Worm (Caenorhabditis elegans): ENCODE results near the gene mrpl-20.

Gene mrpl-20

DNA sequence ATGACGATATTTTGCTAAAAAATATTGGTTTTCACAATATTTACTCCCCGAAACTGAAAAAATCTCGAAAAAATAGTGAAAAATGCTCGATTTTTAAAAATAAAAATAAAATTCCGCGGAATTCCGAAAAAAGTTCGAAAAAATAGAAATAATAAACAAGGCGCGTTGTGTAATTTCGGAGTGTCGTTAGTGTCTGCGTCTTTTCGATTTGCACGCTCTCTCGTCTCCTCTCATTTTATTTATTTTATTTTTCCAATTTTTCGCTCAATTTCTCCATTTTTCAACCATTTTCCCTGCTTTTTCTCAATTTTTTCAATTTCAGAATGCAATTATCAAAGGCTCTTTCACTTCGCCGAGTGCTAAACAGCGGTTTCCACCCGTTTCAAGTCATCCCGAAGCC lies at the start of gene mrpl-20:
mrpl-20 (plus strand) TSS at position 323 of the 400 bp plus-strand sequence.
- TF ChIP-seq flt-1 (GFP tag; IDR thresholded peaks at IDR 0.05) = no peak
- TF ChIP-seq T22C8.4 (GFP tag; IDR thresholded peaks at IDR 0.05) = no peak
- TF ChIP-seq cog-1 (tag; optimal IDR thresholded peaks at IDR 0.05) = no peak

DNA sequence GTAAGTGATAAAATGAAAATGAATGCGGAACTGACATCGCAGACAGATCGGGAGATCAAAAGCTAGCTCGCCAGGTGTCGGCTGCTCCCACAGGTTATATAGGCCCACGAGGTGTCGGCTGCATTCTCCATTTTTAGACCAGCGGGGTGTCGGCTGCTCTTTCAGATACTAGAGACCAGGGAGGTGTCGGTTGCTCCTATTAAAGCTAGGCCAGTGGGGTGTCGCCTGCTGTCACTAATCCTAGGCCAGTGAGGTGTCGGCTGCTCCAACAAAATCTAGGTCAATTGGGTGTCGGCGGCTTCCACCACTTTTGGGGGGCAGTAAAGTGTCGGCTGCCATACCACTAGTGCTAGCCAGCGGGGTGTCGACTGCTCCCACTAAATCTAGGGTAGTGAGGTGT lies 48.2 kb upstream of the mrpl-20 start:
- no peak for TF ChIP-seq flt-1 (GFP tag; IDR thresholded peaks at IDR 0.05)
- TF ChIP-seq ztf-23 (GFP tag; IDR thresholded peaks at IDR 0.05) = no peak
- TF ChIP-seq klf-2 (GFP tag; conservative IDR thresholded peaks at IDR 0.05) = no peak
- no peak; the same call in 1 of the 2 replicates for TF ChIP-seq ref-1 (GFP tag; conservative IDR thresholded peaks at IDR 0.05)
- TF ChIP-seq cog-1 (tag; optimal IDR thresholded peaks at IDR 0.05) = no peak
- no peak for TF ChIP-seq med-1 (GFP tag; optimal IDR thresholded peaks at IDR 0.05; ENCODE audit: insufficient read depth)
- TF ChIP-seq tab-1 (GFP tag; IDR thresholded peaks at IDR 0.05) = 0 out of 2 replicates have a peak, but pooled peaks have one; percentile 17
- TF ChIP-seq T22C8.4 (GFP tag; IDR thresholded peaks at IDR 0.05) = no peak

DNA sequence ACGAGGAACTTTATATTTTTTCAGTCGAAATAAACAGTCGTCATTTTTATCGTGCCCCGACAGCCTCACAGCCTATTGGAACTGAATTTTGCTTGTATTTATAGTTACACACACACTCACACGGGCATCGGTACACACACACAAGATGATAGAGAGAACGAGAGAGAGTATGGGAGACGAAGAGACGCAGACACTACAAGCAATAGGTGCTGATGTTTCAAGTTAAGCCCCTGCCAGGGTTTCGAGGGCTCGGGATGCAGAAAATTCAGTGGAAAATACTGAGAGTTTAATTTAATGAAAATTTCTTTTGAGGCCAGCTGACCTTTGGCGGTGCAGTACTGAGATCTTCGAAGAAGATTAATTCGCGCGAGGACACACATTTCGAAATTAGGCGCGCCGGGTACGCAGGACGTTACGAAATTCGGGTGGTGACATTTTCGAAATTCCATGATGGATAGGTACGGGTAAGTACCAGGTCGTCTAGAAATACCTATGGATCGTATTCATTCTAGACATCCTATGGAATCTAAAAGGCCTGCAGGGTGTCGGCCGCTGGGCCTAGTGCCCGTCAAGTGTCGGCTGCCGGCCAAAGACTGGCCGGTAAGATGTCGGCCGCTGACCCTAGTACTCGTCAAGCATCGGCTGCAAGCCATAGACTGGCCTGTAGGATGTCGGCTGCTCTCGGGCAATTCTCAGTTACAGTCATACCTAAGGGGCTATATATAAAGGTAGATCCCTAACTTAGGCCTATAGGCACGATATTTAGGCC lies 47.4 kb upstream of the mrpl-20 start:
- TF ChIP-seq tab-1 (GFP tag; IDR thresholded peaks at IDR 0.05) (no peak), ref-1 (GFP tag; conservative IDR thresholded peaks at IDR 0.05) (no peak), ztf-29 (GFP tag; IDR thresholded peaks at IDR 0.05) (no peak), ztf-23 (GFP tag; IDR thresholded peaks at IDR 0.05) (no peak), T22C8.4 (GFP tag; IDR thresholded peaks at IDR 0.05) (no peak), klf-2 (GFP tag; conservative IDR thresholded peaks at IDR 0.05) (no peak), flt-1 (GFP tag; IDR thresholded peaks at IDR 0.05) (no peak), med-1 (GFP tag; optimal IDR thresholded peaks at IDR 0.05; ENCODE audit: insufficient read depth) (no peak), cog-1 (tag; optimal IDR thresholded peaks at IDR 0.05) (no peak)

DNA sequence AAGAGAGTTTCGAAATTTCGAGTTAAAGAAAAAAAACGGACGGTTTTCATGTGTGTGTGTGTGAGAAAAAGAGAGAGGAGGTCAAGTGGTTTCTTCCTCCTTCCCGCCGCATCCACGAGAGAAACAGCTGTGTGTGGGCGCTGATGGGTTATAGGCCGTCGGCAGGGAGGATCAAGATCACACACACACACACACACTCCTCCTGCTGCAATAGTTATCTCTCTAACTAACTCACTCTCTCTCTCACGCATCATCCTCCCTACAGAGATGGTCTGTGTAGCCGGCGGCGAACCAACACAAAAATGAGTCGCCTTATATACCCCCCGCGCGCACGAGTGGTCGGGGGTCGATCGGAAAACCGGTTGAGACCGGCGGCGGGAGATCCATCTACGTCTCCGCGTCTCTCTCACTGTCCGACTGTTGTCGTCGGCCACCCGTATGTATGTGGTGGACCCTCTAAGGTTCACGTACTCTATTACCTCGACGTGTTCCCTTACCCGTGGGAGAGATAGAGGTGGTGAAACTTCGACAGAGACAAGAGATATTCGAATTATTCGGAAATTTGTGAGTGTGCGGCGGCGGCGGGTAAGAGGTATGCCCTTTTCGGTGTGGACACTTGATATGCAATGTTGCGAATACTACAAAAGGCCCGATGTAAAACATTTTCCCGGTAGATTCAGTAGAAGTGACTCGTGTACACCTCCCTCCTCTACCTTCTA lies 46.5 kb upstream of the mrpl-20 start:
- TF ChIP-seq tab-1 (GFP tag; IDR thresholded peaks at IDR 0.05) (peak; percentile 43; the same call in 1 of the 2 replicates), ref-1 (GFP tag; conservative IDR thresholded peaks at IDR 0.05) (no peak), ztf-23 (GFP tag; IDR thresholded peaks at IDR 0.05) (peak; percentile 66; the same call in 1 of the 2 replicates), cog-1 (tag; optimal IDR thresholded peaks at IDR 0.05) (peak; percentile 37)

DNA sequence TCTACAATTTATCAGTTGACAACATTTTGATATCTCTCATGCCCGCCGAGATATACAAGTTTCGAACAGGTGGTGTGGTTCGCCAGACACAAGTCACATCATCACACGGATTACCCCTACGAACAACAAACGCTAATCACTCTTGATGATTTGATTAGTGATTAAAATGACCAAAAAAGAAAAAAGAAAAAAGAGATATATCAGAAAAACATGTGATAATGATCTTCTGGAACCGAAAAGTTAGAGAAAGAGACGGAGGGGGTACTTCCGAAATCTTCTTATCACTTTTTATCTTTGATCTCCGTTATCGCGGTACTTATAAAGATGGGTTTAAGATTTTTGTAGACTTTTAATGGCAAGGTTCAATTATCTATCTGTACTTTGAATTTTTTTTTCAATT lies 45.2 kb upstream of the mrpl-20 start:
- TF ChIP-seq med-1 (GFP tag; optimal IDR thresholded peaks at IDR 0.05; ENCODE audit: insufficient read depth) (no peak), flt-1 (GFP tag; IDR thresholded peaks at IDR 0.05) (no peak), klf-2 (GFP tag; conservative IDR thresholded peaks at IDR 0.05) (no peak), ref-1 (GFP tag; conservative IDR thresholded peaks at IDR 0.05) (no peak)

DNA sequence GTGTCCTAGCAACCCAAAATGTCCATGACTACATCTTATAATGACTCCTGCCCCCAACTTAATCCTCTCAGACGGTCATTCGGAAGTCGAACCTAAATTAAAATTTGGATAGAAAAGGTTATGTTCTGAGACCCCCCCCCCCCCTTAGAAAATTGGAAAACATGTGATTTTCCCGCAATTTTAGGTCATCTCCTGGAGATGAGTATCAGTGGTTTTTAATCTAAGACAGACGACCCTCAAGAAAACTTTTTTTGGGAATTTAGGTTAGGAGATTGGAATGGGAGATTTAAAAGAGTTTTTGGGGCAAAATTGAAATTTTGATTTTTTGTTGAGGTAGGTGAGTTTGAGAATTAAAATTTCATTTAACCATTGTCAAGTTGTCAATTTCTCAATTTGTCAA lies 44.6 kb upstream of the mrpl-20 start:
- TF ChIP-seq med-1 (GFP tag; optimal IDR thresholded peaks at IDR 0.05; ENCODE audit: insufficient read depth) (no peak), klf-2 (GFP tag; conservative IDR thresholded peaks at IDR 0.05) (no peak), ztf-29 (GFP tag; IDR thresholded peaks at IDR 0.05) (no peak), ztf-23 (GFP tag; IDR thresholded peaks at IDR 0.05) (no peak), T22C8.4 (GFP tag; IDR thresholded peaks at IDR 0.05) (no peak)

DNA sequence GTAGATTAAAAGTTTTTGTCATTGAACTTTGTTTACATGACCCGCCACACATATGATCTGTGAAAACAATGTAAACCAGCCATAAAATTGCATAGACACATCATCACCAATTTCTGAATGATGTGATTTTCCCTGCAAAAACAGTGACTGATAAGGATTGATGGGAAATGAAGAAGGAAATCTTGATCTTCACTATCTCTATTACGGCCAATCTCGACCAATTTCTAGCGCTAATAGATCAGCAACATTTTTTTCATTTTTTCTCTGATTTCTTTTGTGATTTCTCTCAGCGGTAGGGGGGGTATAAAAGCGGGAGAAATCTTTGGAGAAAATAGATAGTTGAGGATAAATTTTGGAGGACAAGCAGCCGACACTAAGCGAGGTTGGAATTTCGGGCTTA lies 40.8 kb upstream of the mrpl-20 start:
- TF ChIP-seq med-1 (GFP tag; optimal IDR thresholded peaks at IDR 0.05; ENCODE audit: insufficient read depth) (no peak), ztf-29 (GFP tag; IDR thresholded peaks at IDR 0.05) (no peak), ztf-23 (GFP tag; IDR thresholded peaks at IDR 0.05) (no peak), ref-1 (GFP tag; conservative IDR thresholded peaks at IDR 0.05) (no peak), flt-1 (GFP tag; IDR thresholded peaks at IDR 0.05) (no peak), T22C8.4 (GFP tag; IDR thresholded peaks at IDR 0.05) (no peak), tab-1 (GFP tag; IDR thresholded peaks at IDR 0.05) (no peak), klf-2 (GFP tag; conservative IDR thresholded peaks at IDR 0.05) (no peak), cog-1 (tag; optimal IDR thresholded peaks at IDR 0.05) (no peak)

DNA sequence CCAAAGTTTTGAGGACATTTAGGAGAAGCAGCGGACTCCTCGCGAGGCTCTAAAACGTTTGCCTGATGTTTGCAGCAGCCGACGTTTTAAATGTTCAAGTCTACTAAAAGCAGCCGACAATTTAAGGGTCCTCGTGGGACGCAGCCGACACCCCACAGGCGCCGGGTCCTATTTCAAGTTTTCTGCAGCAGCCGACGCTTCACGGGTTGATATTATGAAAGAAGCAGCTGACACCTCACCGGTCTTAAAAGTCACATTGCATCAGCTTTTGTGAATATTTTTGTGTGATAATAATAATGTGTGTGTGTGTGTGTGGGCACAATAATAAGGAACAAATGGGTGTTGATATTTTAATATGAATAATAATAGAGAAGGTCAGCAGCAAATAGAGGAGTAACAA lies 40.1 kb upstream of the mrpl-20 start:
- TF ChIP-seq ztf-23 (GFP tag; IDR thresholded peaks at IDR 0.05) (no peak), ref-1 (GFP tag; conservative IDR thresholded peaks at IDR 0.05) (no peak), med-1 (GFP tag; optimal IDR thresholded peaks at IDR 0.05; ENCODE audit: insufficient read depth) (no peak), ztf-29 (GFP tag; IDR thresholded peaks at IDR 0.05) (no peak), T22C8.4 (GFP tag; IDR thresholded peaks at IDR 0.05) (no peak), cog-1 (tag; optimal IDR thresholded peaks at IDR 0.05) (no peak), tab-1 (GFP tag; IDR thresholded peaks at IDR 0.05) (no peak), klf-2 (GFP tag; conservative IDR thresholded peaks at IDR 0.05) (no peak), flt-1 (GFP tag; IDR thresholded peaks at IDR 0.05) (no peak)

DNA sequence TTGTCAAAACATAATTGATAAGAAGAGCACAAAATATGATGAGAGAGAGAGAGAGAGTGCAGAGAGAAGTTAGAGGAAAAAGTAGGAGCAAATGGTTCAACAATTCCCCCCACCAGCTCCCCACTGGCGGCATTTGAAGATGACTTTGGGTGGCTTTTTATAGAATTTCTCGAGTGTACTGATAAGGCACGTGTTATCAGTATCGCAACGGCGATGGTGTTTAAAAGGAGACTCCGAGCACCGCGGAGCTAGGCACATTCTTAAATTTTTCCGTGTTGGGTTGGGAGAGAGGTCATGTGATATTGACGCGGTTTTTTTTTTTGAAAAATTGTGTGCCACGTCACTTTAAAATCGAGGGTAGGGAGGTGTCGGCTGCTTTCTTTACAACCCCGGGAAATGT lies 39.5 kb upstream of the mrpl-20 start:
- TF ChIP-seq med-1 (GFP tag; optimal IDR thresholded peaks at IDR 0.05; ENCODE audit: insufficient read depth) = no peak

DNA sequence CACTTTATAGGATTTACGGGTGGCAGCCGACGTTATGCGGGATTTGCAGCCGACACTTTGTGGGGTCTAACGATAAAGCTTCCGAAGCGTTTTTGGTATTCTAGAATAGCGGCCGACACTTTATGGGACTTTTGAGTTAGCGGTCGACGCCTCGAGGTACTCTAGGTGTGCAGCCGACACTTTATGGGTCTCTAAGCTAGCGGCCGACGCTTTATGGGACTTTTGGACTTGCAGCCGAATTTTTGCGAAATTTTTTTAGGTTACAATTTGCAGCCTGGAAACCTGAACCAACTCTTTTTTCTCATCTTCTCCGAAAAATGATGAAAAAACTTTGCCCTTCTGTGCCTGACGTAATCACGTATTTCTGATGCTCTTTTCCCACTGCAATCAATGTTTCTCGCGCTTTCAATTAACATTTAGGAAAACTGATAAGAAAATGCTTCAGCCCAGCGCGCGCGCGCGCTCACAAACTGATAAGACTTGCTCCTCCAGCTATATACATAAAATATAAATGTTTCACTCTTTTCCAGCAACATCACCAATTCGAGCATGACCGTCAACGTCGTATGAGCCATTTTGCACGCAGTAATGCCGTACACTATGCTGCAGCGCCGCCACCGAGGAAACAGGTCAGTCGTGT lies 38.8 kb upstream of the mrpl-20 start:
- TF ChIP-seq klf-2 (GFP tag; conservative IDR thresholded peaks at IDR 0.05) (no peak), ref-1 (GFP tag; conservative IDR thresholded peaks at IDR 0.05) (no peak), flt-1 (GFP tag; IDR thresholded peaks at IDR 0.05) (no peak), tab-1 (GFP tag; IDR thresholded peaks at IDR 0.05) (no peak), ztf-23 (GFP tag; IDR thresholded peaks at IDR 0.05) (no peak), T22C8.4 (GFP tag; IDR thresholded peaks at IDR 0.05) (no peak), cog-1 (tag; optimal IDR thresholded peaks at IDR 0.05) (no peak), med-1 (GFP tag; optimal IDR thresholded peaks at IDR 0.05; ENCODE audit: insufficient read depth) (no peak), ztf-29 (GFP tag; IDR thresholded peaks at IDR 0.05) (no peak)

All from whole organism, midembryonic.